Fruit fly (Drosophila melanogaster) whole organism, pupa: ENCODE results near the gene CG43731.
A peak's percentile ranks its signal among the peaks of the same experiment; 100 is the strongest.

ENCODE experiments used
- CG10348 ChIP-seq: fragments of 200-800 bp; sonication (Bioruptor generic); IDR thresholded peaks from 2 replicates; pipeline ENCODE4 v1.3.6; 2022; ENCODE audit warnings: missing biosample characterization, missing genetic modification characterization
- CG12605 ChIP-seq: fragments of 200-800 bp; sonication (Bioruptor generic); IDR thresholded peaks from 2 replicates; pipeline ENCODE4 v1.3.6; 2022; ENCODE audit warnings: missing biosample characterization, missing genetic modification characterization
- CG13204 ChIP-seq: fragments of 200-800 bp; sonication (Bioruptor generic); optimal IDR thresholded peaks from 2 replicates; lab custom pipeline; 2018; ENCODE audit warnings: missing biosample characterization, mild to moderate bottlenecking, missing genetic modification characterization, moderate library complexity
- CG14655 ChIP-seq: fragments of 200-800 bp; sonication (Bioruptor generic); optimal IDR thresholded peaks from 3 replicates; lab custom pipeline; 2017; ENCODE audit warnings: mild to moderate bottlenecking, missing biosample characterization, missing genetic modification reagents, missing genetic modification characterization
- CG15710 ChIP-seq: fragments of 200-800 bp; sonication (Bioruptor generic); optimal IDR thresholded peaks from 2 replicates; lab custom pipeline; 2018; ENCODE audit warnings: missing biosample characterization, mild to moderate bottlenecking, missing genetic modification characterization, moderate library complexity
- CG17806 ChIP-seq: fragments of 200-800 bp; sonication (Bioruptor generic); optimal IDR thresholded peaks from 2 replicates; lab custom pipeline; 2018; ENCODE audit warnings: missing biosample characterization, mild to moderate bottlenecking, missing genetic modification characterization, moderate library complexity
- CG32121 ChIP-seq: fragments of 200-800 bp; sonication (Bioruptor generic); IDR thresholded peaks from 2 replicates; pipeline ENCODE4 v1.3.6; 2022; ENCODE audit warnings: missing biosample characterization, missing genetic modification characterization
- CG34367 ChIP-seq: fragments of 200-800 bp; sonication (Bioruptor generic); optimal IDR thresholded peaks from 2 replicates; lab custom pipeline; 2018; ENCODE audit warnings: missing biosample characterization, mild to moderate bottlenecking, missing genetic modification characterization
- CG4496 ChIP-seq: fragments of 200-800 bp; sonication (Bioruptor generic); IDR thresholded peaks from 3 replicates; pipeline ENCODE4 v1.3.6; 2022; ENCODE audit warnings: missing biosample characterization, missing genetic modification characterization
- CG8159 ChIP-seq: fragments of 200-800 bp; sonication (Bioruptor generic); optimal IDR thresholded peaks from 3 replicates; lab custom pipeline; 2018; ENCODE audit warnings: missing biosample characterization, mild to moderate bottlenecking, missing genetic modification characterization, moderate library complexity
- CG8301 ChIP-seq: fragments of 200-800 bp; sonication (Bioruptor generic); optimal IDR thresholded peaks from 2 replicates; lab custom pipeline; 2018; ENCODE audit warnings: missing biosample characterization, mild to moderate bottlenecking, missing genetic modification characterization
- CG9948 ChIP-seq: fragments of 200-800 bp; sonication (Bioruptor generic); optimal IDR thresholded peaks from 2 replicates; lab custom pipeline; 2018; ENCODE audit warnings: missing biosample characterization, mild to moderate bottlenecking, missing genetic modification characterization, moderate library complexity
- D1 ChIP-seq: fragments of 200-800 bp; sonication (Bioruptor generic); optimal IDR thresholded peaks from 2 replicates; lab custom pipeline; 2018; ENCODE audit warnings: missing biosample characterization, mild to moderate bottlenecking, missing genetic modification characterization, moderate library complexity
- EcR ChIP-seq: fragments of 200-800 bp; sonication (Bioruptor generic); optimal IDR thresholded peaks from 3 replicates; lab custom pipeline; 2019; ENCODE audit warnings: missing biosample characterization, missing genetic modification characterization, mild to moderate bottlenecking, moderate library complexity, missing genetic modification reagents
- Ets98B ChIP-seq: fragments of 200-800 bp; sonication (Bioruptor generic); IDR thresholded peaks from 2 replicates; pipeline ENCODE4 v1.3.6; 2022; ENCODE audit warnings: missing biosample characterization, missing genetic modification characterization
- Pif1A ChIP-seq: fragments of 200-800 bp; sonication (Bioruptor generic); optimal IDR thresholded peaks from 3 replicates; lab custom pipeline; 2016; ENCODE audit warnings: missing biosample characterization, missing genetic modification characterization
- Pif1B ChIP-seq: fragments of 200-800 bp; sonication (Bioruptor generic); optimal IDR thresholded peaks from 3 replicates; lab custom pipeline; 2016; ENCODE audit warnings: missing biosample characterization, missing genetic modification characterization
- Snoo ChIP-seq: fragments of 200-800 bp; sonication (Bioruptor generic); optimal IDR thresholded peaks from 3 replicates; lab custom pipeline; 2017; ENCODE audit warnings: missing biosample characterization, mild to moderate bottlenecking, missing genetic modification characterization, inconsistent platforms
- fd96Ca ChIP-seq: fragments of 200-800 bp; sonication (Bioruptor generic); IDR thresholded peaks from 3 replicates; pipeline ENCODE4 v1.3.6; 2022; ENCODE audit warnings: missing biosample characterization, missing genetic modification characterization
- gl ChIP-seq: fragments of 200-800 bp; sonication (Bioruptor generic); optimal IDR thresholded peaks from 2 replicates; lab custom pipeline; 2018; ENCODE audit warnings: missing biosample characterization, mild to moderate bottlenecking, missing genetic modification characterization
- rn ChIP-seq: fragments of 200-800 bp; sonication (Bioruptor generic); IDR thresholded peaks from 2 replicates; pipeline ENCODE4 v1.3.6; 2022; ENCODE audit warnings: missing biosample characterization, missing genetic modification characterization

CG43731 gene

DNA sequence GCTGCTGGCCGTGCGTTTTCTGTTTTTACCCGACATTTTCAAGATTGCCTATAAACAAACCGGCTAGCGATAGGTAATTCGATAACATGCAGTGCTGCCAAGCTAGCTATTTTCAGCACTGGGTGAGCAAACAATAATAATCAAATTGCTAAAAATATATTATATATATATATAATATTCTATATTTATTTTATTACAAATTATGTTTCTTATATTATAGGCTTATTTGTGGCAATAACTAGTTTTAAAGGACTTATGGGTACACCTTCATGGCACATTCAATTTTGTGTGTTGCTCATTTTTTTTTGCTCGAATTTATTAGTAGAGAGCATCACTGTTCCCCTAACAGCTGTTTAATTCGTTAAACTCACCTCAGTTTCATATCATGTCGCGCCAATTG lies 25.0 kb downstream of the CG43731 start:
- TF ChIP-seq rn (GFP tag; lab: Robert Waterston, UW): no peak
- no peak for TF ChIP-seq D1 (tag; lab: Kevin White, UChicago)
- TF ChIP-seq Ets98B (GFP tag; lab: Robert Waterston, UW): no peak; the same call in 1 of the 2 replicates
- peak; percentile 63 for TF ChIP-seq CG8159 (tag; lab: Kevin White, UChicago)
- TF ChIP-seq Pif1A (GFP tag; lab: Kevin White, UChicago): no peak
- no peak for TF ChIP-seq gl
- no peak for TF ChIP-seq CG10348 (GFP tag; lab: Robert Waterston, UW)
- TF ChIP-seq Pif1B (GFP tag; lab: Kevin White, UChicago): no peak
- no peak for TF ChIP-seq EcR
- TF ChIP-seq CG34367 (tag; lab: Kevin White, UChicago): peak; percentile 38
- no peak for TF ChIP-seq CG8301 (tag; lab: Kevin White, UChicago)
- TF ChIP-seq CG32121 (GFP tag; lab: Robert Waterston, UW): 0 out of 2 replicates have a peak, but pooled peaks have one; percentile 28
- peak; percentile 64 for TF ChIP-seq Snoo
- peak; percentile 38 for TF ChIP-seq CG17806 (tag; lab: Kevin White, UChicago)
- TF ChIP-seq CG4496 (GFP tag; lab: Robert Waterston, UW): no peak
- TF ChIP-seq fd96Ca (GFP tag; lab: Robert Waterston, UW): no peak
- TF ChIP-seq CG15710 (tag; lab: Kevin White, UChicago): peak; percentile 72
- TF ChIP-seq CG13204: no peak
- TF ChIP-seq CG12605 (GFP tag; lab: Robert Waterston, UW): no peak
- no peak for TF ChIP-seq CG14655
- TF ChIP-seq CG9948: peak; percentile 29

DNA sequence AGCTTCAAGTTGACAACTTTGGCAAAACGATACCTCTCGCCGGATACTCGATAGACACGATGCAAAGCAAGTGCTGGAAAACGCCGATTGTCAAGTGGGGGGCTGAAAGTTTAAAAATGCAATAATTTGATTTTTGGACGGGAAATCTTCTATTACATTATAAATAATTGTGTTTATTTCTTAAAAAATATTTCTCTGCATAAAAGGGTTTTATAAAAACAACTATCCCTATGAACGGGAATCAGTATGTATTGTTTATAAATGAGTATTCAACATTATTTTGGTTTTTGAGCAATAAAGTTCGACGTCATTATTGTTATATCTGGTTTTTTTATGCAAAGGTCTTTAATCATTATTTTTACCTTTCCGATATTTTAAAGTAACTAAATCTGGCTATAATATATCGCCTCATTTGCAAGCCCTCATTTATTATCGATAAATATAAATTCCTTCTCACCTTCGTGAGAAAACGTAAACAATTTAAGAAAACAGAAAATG lies 30.1 kb downstream of the CG43731 start, which contains the start of the genes AsnRS and DCTN6-p27:
AsnRS (minus strand) TSS at position 50 of the 498 bp plus-strand sequence.
DCTN6-p27 (plus strand) TSS at position 419 of the 498 bp plus-strand sequence.
- TF ChIP-seq Pif1A (GFP tag; lab: Kevin White, UChicago): no peak
- no peak for TF ChIP-seq CG8301 (tag; lab: Kevin White, UChicago)
- TF ChIP-seq Pif1B (GFP tag; lab: Kevin White, UChicago): no peak
- TF ChIP-seq CG15710 (tag; lab: Kevin White, UChicago): peak; percentile 41
- TF ChIP-seq CG13204: no peak
- no peak for TF ChIP-seq EcR
- peak; percentile 45 for TF ChIP-seq Ets98B (GFP tag; lab: Robert Waterston, UW)
- TF ChIP-seq CG10348 (GFP tag; lab: Robert Waterston, UW): no peak
- no peak for TF ChIP-seq gl
- TF ChIP-seq fd96Ca (GFP tag; lab: Robert Waterston, UW): no peak
- peak; percentile 51 for TF ChIP-seq CG8159 (tag; lab: Kevin White, UChicago)
- TF ChIP-seq CG14655: no peak
- TF ChIP-seq rn (GFP tag; lab: Robert Waterston, UW): no peak
- TF ChIP-seq CG12605 (GFP tag; lab: Robert Waterston, UW): no peak
- peak; percentile 70; the same call in 2 of the 3 replicates for TF ChIP-seq CG4496 (GFP tag; lab: Robert Waterston, UW)
- TF ChIP-seq D1 (tag; lab: Kevin White, UChicago): no peak
- TF ChIP-seq CG17806 (tag; lab: Kevin White, UChicago): peak; percentile 33
- TF ChIP-seq CG34367 (tag; lab: Kevin White, UChicago): no peak
- TF ChIP-seq Snoo: peak; percentile 61
- TF ChIP-seq CG9948: peak; percentile 25
- TF ChIP-seq CG32121 (GFP tag; lab: Robert Waterston, UW): no peak; the same call in 1 of the 2 replicates

DNA sequence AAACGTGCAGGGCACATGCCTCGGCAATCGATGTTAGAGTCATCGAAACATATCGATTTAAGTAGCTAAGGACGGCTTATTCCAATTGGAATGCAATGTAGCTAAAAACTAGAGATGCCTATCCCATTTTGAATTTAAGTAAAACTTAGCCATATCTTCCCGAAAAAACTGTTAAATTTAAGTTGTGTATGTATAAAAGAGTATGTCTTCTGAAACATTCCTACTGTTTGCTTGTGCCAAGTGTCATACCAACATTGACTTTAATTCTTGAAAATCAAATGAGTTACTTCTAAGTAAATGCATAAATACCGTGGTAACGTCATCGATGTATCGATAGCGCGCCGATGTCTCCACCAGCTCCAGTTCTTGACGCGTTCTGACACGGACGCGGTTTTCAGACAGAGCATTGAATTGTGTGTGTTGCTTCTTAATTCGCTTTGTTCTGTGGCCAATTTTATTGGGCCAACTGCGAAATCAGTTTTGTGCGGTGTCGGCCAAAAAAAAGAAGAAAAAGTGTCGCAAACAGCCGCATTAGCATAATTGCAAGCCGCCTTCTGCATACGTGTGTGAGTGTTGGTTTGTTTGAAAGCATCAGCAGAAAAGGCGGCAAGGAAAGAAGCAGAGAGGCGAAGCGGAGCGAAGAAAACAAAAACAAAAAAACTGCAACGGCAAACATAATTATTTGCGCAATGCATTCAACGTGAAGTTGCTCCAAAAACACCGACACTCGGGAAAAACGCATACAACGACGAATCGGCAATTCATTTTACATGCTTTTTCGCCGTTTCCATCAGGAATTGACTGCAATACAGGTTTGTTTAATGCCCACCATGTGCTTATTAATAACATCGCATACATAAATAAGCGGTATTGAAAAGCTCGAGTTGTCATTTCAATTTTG lies 31.9 kb downstream of the CG43731 start, which contains the start of gene brat:
brat (plus strand) TSS at position 352 of the 901 bp plus-strand sequence.
- 0 out of 3 replicates have a peak, but pooled peaks have one; percentile 35 for TF ChIP-seq CG4496 (GFP tag; lab: Robert Waterston, UW)
- TF ChIP-seq Pif1B (GFP tag; lab: Kevin White, UChicago): no peak
- no peak for TF ChIP-seq fd96Ca (GFP tag; lab: Robert Waterston, UW)
- TF ChIP-seq rn (GFP tag; lab: Robert Waterston, UW): no peak
- TF ChIP-seq CG8301 (tag; lab: Kevin White, UChicago): peak; percentile 16
- no peak for TF ChIP-seq CG17806 (tag; lab: Kevin White, UChicago)
- TF ChIP-seq CG8159 (tag; lab: Kevin White, UChicago): peak; percentile 10
- TF ChIP-seq gl: no peak
- no peak for TF ChIP-seq D1 (tag; lab: Kevin White, UChicago)
- TF ChIP-seq CG15710 (tag; lab: Kevin White, UChicago): peak; percentile 37

DNA sequence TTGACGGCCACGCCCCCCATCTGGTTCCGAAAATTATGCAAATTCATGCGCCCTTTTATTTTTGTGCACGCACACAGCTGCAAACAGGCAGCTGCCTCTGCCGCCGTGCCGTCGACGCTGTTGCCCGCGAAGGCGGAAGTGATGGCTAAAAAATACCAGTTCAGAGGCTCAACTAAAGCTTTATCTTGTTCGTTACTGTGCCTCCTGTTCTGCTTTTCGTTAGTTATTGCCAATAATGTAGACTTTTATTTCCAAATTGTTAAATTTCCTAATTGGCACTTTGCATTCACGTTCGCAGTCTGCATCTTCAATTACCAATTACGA lies 32.5 kb downstream of the CG43731 start:
- no peak for TF ChIP-seq CG17806 (tag; lab: Kevin White, UChicago)
- no peak for TF ChIP-seq Ets98B (GFP tag; lab: Robert Waterston, UW)
- no peak for TF ChIP-seq CG15710 (tag; lab: Kevin White, UChicago)
- TF ChIP-seq CG32121 (GFP tag; lab: Robert Waterston, UW): no peak
- TF ChIP-seq CG34367 (tag; lab: Kevin White, UChicago): no peak
- TF ChIP-seq Pif1B (GFP tag; lab: Kevin White, UChicago): no peak
- no peak for TF ChIP-seq gl
- no peak for TF ChIP-seq CG14655
- TF ChIP-seq Snoo: no peak
- no peak for TF ChIP-seq fd96Ca (GFP tag; lab: Robert Waterston, UW)
- no peak for TF ChIP-seq rn (GFP tag; lab: Robert Waterston, UW)
- TF ChIP-seq CG9948: no peak
- no peak for TF ChIP-seq Pif1A (GFP tag; lab: Kevin White, UChicago)
- TF ChIP-seq CG13204: no peak
- no peak for TF ChIP-seq CG12605 (GFP tag; lab: Robert Waterston, UW)
- TF ChIP-seq CG4496 (GFP tag; lab: Robert Waterston, UW): no peak
- TF ChIP-seq D1 (tag; lab: Kevin White, UChicago): no peak
- TF ChIP-seq CG8301 (tag; lab: Kevin White, UChicago): no peak
- no peak for TF ChIP-seq CG8159 (tag; lab: Kevin White, UChicago)
